Worm (Caenorhabditis elegans): ENCODE results near the gene grl-5.

grl-5 gene

ce11 chrV:4371309-4371933, 43.0 kb downstream of the grl-5 start, which contains the start of the genes gmpr-1 and fipp-1 (continued):
- no peak for TF ChIP-seq K12H6.12 (tag; optimal IDR thresholded peaks at IDR 0.05)
- no peak for TF ChIP-seq ztf-22 (GFP tag; optimal IDR thresholded peaks at IDR 0.05)
- no peak for TF ChIP-seq unc-62 (GFP tag; optimal IDR thresholded peaks at IDR 0.05)

DNA sequence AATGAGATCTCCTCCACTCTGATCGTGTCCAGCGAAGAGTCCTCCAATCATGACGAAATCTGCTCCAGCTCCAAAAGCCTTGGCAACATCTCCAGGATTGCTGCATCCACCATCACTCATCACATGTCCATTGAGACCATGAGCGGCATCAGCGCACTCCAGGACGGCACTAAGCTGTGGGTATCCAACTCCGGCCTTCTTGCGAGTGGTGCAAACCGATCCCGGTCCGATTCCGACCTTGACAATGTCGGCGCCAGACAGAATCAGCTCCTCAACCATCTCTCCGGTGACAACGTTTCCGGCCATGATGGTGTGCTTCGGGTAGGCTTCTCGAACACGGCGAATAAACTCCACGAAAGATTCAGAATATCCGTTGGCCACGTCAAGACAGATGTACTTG, 43.9 kb downstream of the grl-5 start:
- no peak for TF ChIP-seq nfya-1 (tag; optimal IDR thresholded peaks at IDR 0.05; ENCODE audit: borderline replicate concordance, insufficient read depth)
- TF ChIP-seq zfh-2 (GFP tag; conservative IDR thresholded peaks at IDR 0.05), result peak; percentile 68

- no peak for TF ChIP-seq ets-4 (GFP tag; optimal IDR thresholded peaks at IDR 0.05)
- no peak for TF ChIP-seq pbrm-1 (GFP tag; IDR thresholded peaks at IDR 0.05)
- no peak for TF ChIP-seq ceh-27 (GFP tag; optimal IDR thresholded peaks at IDR 0.05)
- TF ChIP-seq ZK185.1 (tag; optimal IDR thresholded peaks at IDR 0.05; ENCODE audit: poor library complexity, severe bottlenecking), result no peak
- no peak for TF ChIP-seq somi-1 (GFP tag; optimal IDR thresholded peaks at IDR 0.05)
These were observed 48.0 kb downstream of the grl-5 start, which contains the start of gene F32D1.11 for ce11 chrV:4366440-4366839. TSS of gene F32D1.11 (minus strand) at chrV:4366540.

DNA sequence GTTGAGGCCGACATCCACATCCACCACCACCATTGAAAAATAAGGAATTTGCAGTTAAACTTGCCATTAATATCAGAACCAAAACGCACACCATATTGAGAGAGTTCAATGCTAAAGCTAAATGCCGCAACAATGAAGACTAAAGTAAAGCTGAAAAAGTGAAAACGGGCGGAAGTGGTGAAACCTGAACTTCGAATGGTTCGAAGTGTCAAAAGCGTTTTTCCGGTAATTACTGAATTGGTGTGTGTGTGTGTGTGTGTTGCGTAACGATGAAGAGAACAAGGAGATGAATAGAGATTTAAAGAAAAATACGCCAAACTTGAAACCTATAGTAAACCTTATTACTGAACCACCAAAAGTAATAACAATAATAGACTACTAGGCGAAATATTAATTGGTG, 49.9 kb downstream of the grl-5 start, which contains the start of gene grl-13:
grl-13 (minus strand) TSS at position 101 of the 400 bp plus-strand sequence.
- TF ChIP-seq aptf-3 (GFP tag; IDR thresholded peaks at IDR 0.05) (no peak), hlh-26 (GFP tag; conservative IDR thresholded peaks at IDR 0.05) (no peak), ztf-3 (GFP tag; optimal IDR thresholded peaks at IDR 0.05) (no peak), ekl-4 (GFP tag; IDR thresholded peaks at IDR 0.05) (no peak), xnd-1 (tag; optimal IDR thresholded peaks at IDR 0.05) (no peak), attf-3 (GFP tag; conservative IDR thresholded peaks at IDR 0.05) (no peak), B0261.1 (tag; optimal IDR thresholded peaks at IDR 0.05) (no peak), F23B12.7 (tag; optimal IDR thresholded peaks at IDR 0.05; ENCODE audit: insufficient read depth) (no peak), F49E8.2 (tag; optimal IDR thresholded peaks at IDR 0.05; ENCODE audit: insufficient read depth) (no peak), nfyb-1 (GFP tag; IDR thresholded peaks at IDR 0.05) (no peak), B0336.3 (GFP tag; IDR thresholded peaks at IDR 0.05) (no peak), mxl-1 (tag; optimal IDR thresholded peaks at IDR 0.05) (no peak), K11D2.4 (GFP tag; IDR thresholded peaks at IDR 0.05) (no peak), let-526 (GFP tag; IDR thresholded peaks at IDR 0.05) (no peak), Y67H2A.10 (GFP tag; conservative IDR thresholded peaks at IDR 0.05) (no peak)

Data from whole organism, young adult.